Worm (Caenorhabditis elegans) whole organism, L4/young adult: Measurements from ENCODE around the gene syx-5.

Experiments
- dao-5 ChIP-seq: sonication (generic microtip); optimal IDR thresholded peaks from 2 replicates; lab custom pipeline; 2016; ENCODE audit warnings: missing genotype, missing genetic modification characterization, moderate library complexity, missing compliant biosample characterization
- him-1 ChIP-seq: sonication (generic microtip); optimal IDR thresholded peaks from 2 replicates; lab custom pipeline; 2016; ENCODE audit warnings: missing genotype, missing genetic modification reagents, missing genetic modification characterization, missing compliant biosample characterization

DNA sequence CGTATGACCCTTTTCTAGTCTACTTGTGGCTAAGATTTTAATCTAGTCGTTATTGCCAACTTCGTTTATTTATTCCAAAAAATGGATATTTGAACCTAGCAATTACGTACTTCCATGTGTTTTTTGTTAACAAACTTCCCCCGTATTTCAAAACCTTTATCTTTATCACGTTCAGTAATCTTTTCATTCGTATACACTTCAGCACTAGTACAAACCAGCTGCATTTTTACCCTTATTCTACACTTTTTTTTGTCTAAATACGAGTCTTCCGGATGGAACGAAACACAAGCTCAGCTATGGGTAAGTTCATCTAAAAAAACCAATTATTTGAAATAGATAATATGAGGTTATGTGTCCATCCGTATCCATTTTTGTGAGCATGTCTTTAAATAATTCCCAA is 24.8 kb downstream of the syx-5 start, which contains the start of gene D2023.1:
- TF ChIP-seq dao-5 (tag; lab: Kevin White, UChicago) (no peak), him-1 (tag; lab: Kevin White, UChicago) (no peak)
